Worm (Caenorhabditis elegans) whole organism, early embryonic: ENCODE data around the gene srbc-6.

ENCODE experiments used
- B0310.2 ChIP-seq: sonication (generic microtip); optimal IDR thresholded peaks from 2 replicates; lab custom pipeline; 2016; ENCODE audit warnings: mild to moderate bottlenecking, missing genetic modification characterization, missing compliant biosample characterization
- aly-1 ChIP-seq: sonication (generic microtip); optimal IDR thresholded peaks from 2 replicates; lab custom pipeline; 2016; ENCODE audit warnings: missing genetic modification characterization, missing compliant biosample characterization
- ama-1 ChIP-seq: fragments of 150-350 bp; optimal IDR thresholded peaks from 2 replicates; lab custom pipeline; 2014
- ceh-13 ChIP-seq: fragments of 200-800 bp; sonication (Bioruptor generic); optimal IDR thresholded peaks from 2 replicates; lab custom pipeline; 2018; ENCODE audit warnings: mild to moderate bottlenecking, missing genetic modification characterization, missing compliant biosample characterization
- ceh-36 ChIP-seq: sonication (generic microtip); optimal IDR thresholded peaks from 2 replicates; lab custom pipeline; 2016; ENCODE audit warnings: missing genetic modification characterization, inconsistent platforms, missing compliant biosample characterization
- flt-1 ChIP-seq: fragments of 200-800 bp; sonication (Bioruptor generic); IDR thresholded peaks from 2 replicates; pipeline ENCODE4 v1.3.6; 2022; ENCODE audit warnings: missing genetic modification characterization, missing compliant biosample characterization
- hmbx-1 ChIP-seq: sonication (generic microtip); optimal IDR thresholded peaks from 2 replicates; lab custom pipeline; 2016; ENCODE audit warnings: mild to moderate bottlenecking, missing genetic modification characterization, missing compliant biosample characterization
- hnd-1 ChIP-seq: sonication (generic microtip); optimal IDR thresholded peaks from 2 replicates; lab custom pipeline; 2016; ENCODE audit warnings: missing genetic modification characterization, missing compliant biosample characterization
- pes-1 ChIP-seq: fragments of 200-800 bp; sonication (Bioruptor generic); IDR thresholded peaks from 2 replicates; pipeline ENCODE4 v1.3.6; 2022; ENCODE audit warnings: missing genetic modification reagents, missing genetic modification characterization, missing compliant biosample characterization
- scrt-1 ChIP-seq: fragments of 200-800 bp; sonication (Bioruptor generic); IDR thresholded peaks from 2 replicates; pipeline ENCODE4 v1.3.6; 2022; ENCODE audit warnings: missing genetic modification characterization, missing compliant biosample characterization
- sea-1 ChIP-seq: fragments of 200-800 bp; sonication (Bioruptor generic); conservative IDR thresholded peaks from 2 replicates; pipeline ENCODE4 v1.3.6; 2022; ENCODE audit warnings: missing genetic modification characterization, missing compliant biosample characterization
- tbx-37 ChIP-seq: fragments of 200-800 bp; sonication (Bioruptor generic); conservative IDR thresholded peaks from 2 replicates; pipeline ENCODE4 v1.3.6; 2022; ENCODE audit warnings: missing genetic modification reagents, missing genetic modification characterization, missing compliant biosample characterization
- tra-4 ChIP-seq: sonication (generic microtip); optimal IDR thresholded peaks from 2 replicates; lab custom pipeline; 2017; ENCODE audit warnings: missing genetic modification characterization, missing compliant biosample characterization

- TF ChIP-seq aly-1 (tag; lab: Kevin White, UChicago) (no peak), flt-1 (GFP tag; lab: Robert Waterston, UW) (no peak), ceh-13 (GFP tag; lab: Kevin White, UChicago) (no peak), ceh-36 (tag; lab: Kevin White, UChicago) (no peak), pes-1 (GFP tag; lab: Robert Waterston, UW) (no peak), B0310.2 (tag; lab: Kevin White, UChicago) (no peak), ama-1 (no peak), tra-4 (tag; lab: Kevin White, UChicago) (no peak), hnd-1 (tag; lab: Kevin White, UChicago) (no peak), sea-1 (GFP tag; lab: Robert Waterston, UW) (no peak), hmbx-1 (no peak), scrt-1 (no peak), tbx-37 (GFP tag; lab: Robert Waterston, UW) (no peak)
These were observed 24.7 kb upstream of the srbc-6 start for ce11 chrV:3145241-3145640.
